Worm (Caenorhabditis elegans) whole organism, midembryonic: Measurements from ENCODE around the gene fbxa-27.
"Not testable (repeated sequence)": the region's sequence is repeated elsewhere in the genome, so short reads cannot be mapped to it uniquely, and the experiment has no call there.

Source experiments
- T22C8.4 ChIP-seq: fragments of 200-800 bp; sonication (Bioruptor generic); IDR thresholded peaks from 2 replicates; pipeline ENCODE4 v1.3.6; 2022; ENCODE audit warnings: missing genetic modification characterization, missing compliant biosample characterization
- cog-1 ChIP-seq: sonication (generic microtip); optimal IDR thresholded peaks from 2 replicates; lab custom pipeline; 2016; ENCODE audit warnings: missing genetic modification characterization, missing compliant biosample characterization
- flt-1 ChIP-seq: fragments of 200-800 bp; sonication (Bioruptor generic); IDR thresholded peaks from 2 replicates; pipeline ENCODE4 v1.3.6; 2022; ENCODE audit warnings: missing genetic modification characterization, missing compliant biosample characterization
- klf-2 ChIP-seq: fragments of 200-800 bp; sonication (Bioruptor generic); conservative IDR thresholded peaks from 2 replicates; pipeline ENCODE4 v1.3.6; 2022; ENCODE audit warnings: missing genetic modification reagents, missing genetic modification characterization, missing compliant biosample characterization
- med-1 ChIP-seq: sonication (generic microtip); optimal IDR thresholded peaks from 2 replicates; lab custom pipeline; 2017; ENCODE audit warnings: missing genetic modification characterization, mild to moderate bottlenecking, missing compliant biosample characterization, antibody characterized with exemption, missing genetic modification reagents; ENCODE audit not compliant: insufficient read depth
- ref-1 ChIP-seq: fragments of 200-800 bp; sonication (Bioruptor generic); conservative IDR thresholded peaks from 2 replicates; pipeline ENCODE4 v1.3.6; 2022; ENCODE audit warnings: missing genetic modification reagents, missing genetic modification characterization, missing compliant biosample characterization
- tab-1 ChIP-seq: fragments of 200-800 bp; sonication (Bioruptor generic); IDR thresholded peaks from 2 replicates; pipeline ENCODE4 v1.3.6; 2022; ENCODE audit warnings: missing genetic modification characterization, missing compliant biosample characterization
- ztf-23 ChIP-seq: fragments of 200-800 bp; sonication (Bioruptor generic); IDR thresholded peaks from 2 replicates; pipeline ENCODE4 v1.3.6; 2022; ENCODE audit warnings: missing genetic modification reagents, missing genetic modification characterization, missing compliant biosample characterization
- ztf-29 ChIP-seq: fragments of 200-800 bp; sonication (Bioruptor generic); IDR thresholded peaks from 2 replicates; pipeline ENCODE4 v1.3.6; 2022; ENCODE audit warnings: missing genetic modification reagents, missing genetic modification characterization, missing compliant biosample characterization

Gene fbxa-27

DNA sequence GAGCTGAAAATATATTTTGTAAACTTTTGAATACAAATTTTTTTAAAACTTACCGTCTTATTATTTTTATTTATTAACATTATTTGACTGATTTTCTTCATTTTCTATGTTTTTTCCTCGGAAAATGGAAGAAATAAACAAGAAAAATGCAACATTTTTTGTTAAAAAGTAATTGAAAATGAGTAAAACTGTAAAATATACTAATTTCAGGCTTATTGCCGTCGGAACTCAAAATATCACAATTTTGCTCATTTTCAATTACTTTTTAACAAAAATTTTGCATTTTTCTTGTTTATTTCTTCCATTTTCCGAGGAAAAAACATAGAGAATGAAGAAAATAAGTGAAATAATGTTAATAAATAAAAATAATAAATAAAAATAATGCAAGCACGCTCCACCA lies 32.7 kb downstream of the fbxa-27 start, which contains the start of gene Y82E9BR.10:
Y82E9BR.10 (minus strand) TSS at position 101 of the 400 bp plus-strand sequence.
- not testable (repeated sequence) for TF ChIP-seq ztf-29, ztf-23, T22C8.4 (GFP tag; lab: Robert Waterston, UW)

DNA sequence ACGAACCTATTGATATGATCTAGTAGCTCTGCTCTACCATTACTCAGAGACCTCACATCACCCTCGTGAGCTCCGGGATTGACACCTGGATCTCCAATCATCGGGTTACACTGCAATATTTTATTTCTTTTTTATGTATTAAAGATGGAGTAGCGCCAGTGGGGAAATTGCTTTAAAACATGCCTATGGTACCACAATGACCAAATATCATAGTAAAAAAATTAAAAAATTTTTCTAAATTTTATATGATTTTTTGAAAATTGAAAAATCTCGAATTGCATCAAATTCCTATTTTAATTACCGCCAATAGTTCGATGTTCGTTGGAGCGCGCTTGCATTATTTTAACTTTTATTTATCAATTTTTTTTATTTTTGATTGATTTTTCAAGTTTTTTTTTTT lies 35.1 kb downstream of the fbxa-27 start, which contains the start of gene pals-40:
pals-40 (minus strand) TSS at position 101 of the 400 bp plus-strand sequence.
- not testable (repeated sequence) for TF ChIP-seq klf-2 (GFP tag; lab: Robert Waterston, UW); tab-1 (GFP tag; lab: Robert Waterston, UW); cog-1 (tag; lab: Kevin White, UChicago)

- TF ChIP-seq flt-1 (GFP tag; lab: Robert Waterston, UW) (no peak), klf-2 (GFP tag; lab: Robert Waterston, UW) (no peak), ztf-29 (GFP tag; lab: Robert Waterston, UW) (no peak), cog-1 (tag; lab: Kevin White, UChicago) (no peak), ref-1 (GFP tag; lab: Robert Waterston, UW) (no peak), med-1 (GFP tag; lab: Kevin White, UChicago) (no peak), ztf-23 (GFP tag; lab: Robert Waterston, UW) (no peak)
These were observed 37.9 kb downstream of the fbxa-27 start, which contains the start of the genes pals-21 and Y82E9BR.6 for ce11 chrIII:1380535-1381274. Gene pals-21 (minus strand): TSS chrIII:1380635. Gene Y82E9BR.6 (plus strand): TSS chrIII:1381224.

ce11 chrIII:1383483-1383882 lies 40.7 kb downstream of the fbxa-27 start:
- TF ChIP-seq T22C8.4 (GFP tag; lab: Robert Waterston, UW), result no peak
- TF ChIP-seq klf-2 (GFP tag; lab: Robert Waterston, UW), result no peak
- TF ChIP-seq med-1 (GFP tag; lab: Kevin White, UChicago), result no peak
- TF ChIP-seq cog-1 (tag; lab: Kevin White, UChicago), result no peak

- no peak for TF ChIP-seq ref-1 (GFP tag; lab: Robert Waterston, UW)
These were observed 41.3 kb downstream of the fbxa-27 start, which contains the start of the genes fbxa-138 and Y82E9BR.5 for ce11 chrIII:1384092-1384491. Gene fbxa-138 (minus strand): TSS chrIII:1384252. Gene Y82E9BR.5 (plus strand): TSS chrIII:1384370.

DNA sequence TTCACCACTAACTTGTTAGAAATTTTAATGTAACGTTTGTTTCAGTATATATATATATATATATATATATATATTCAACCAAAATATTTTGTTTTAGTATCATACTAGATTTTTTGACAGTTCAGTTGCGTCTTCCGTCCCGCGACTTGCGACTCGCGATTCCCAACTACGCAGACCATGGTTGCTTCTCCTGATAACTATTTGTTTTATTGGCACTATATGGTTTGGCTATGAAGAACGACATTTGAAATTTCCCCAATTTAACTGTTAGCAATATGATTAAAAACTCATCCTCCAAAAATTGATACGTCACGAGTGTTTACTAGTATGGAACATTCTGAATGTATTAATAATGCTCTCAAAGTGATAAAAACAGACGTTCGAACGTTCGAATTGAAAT lies 41.9 kb downstream of the fbxa-27 start:
- TF ChIP-seq cog-1 (tag; lab: Kevin White, UChicago) (no peak), tab-1 (GFP tag; lab: Robert Waterston, UW) (no peak), ref-1 (GFP tag; lab: Robert Waterston, UW) (no peak), med-1 (GFP tag; lab: Kevin White, UChicago) (no peak), klf-2 (GFP tag; lab: Robert Waterston, UW) (no peak), T22C8.4 (GFP tag; lab: Robert Waterston, UW) (no peak), ztf-29 (GFP tag; lab: Robert Waterston, UW) (no peak), ztf-23 (GFP tag; lab: Robert Waterston, UW) (no peak), flt-1 (GFP tag; lab: Robert Waterston, UW) (no peak)

- TF ChIP-seq ref-1 (GFP tag; lab: Robert Waterston, UW) (no peak), ztf-23 (GFP tag; lab: Robert Waterston, UW) (no peak), T22C8.4 (GFP tag; lab: Robert Waterston, UW) (no peak), med-1 (GFP tag; lab: Kevin White, UChicago) (no peak), flt-1 (GFP tag; lab: Robert Waterston, UW) (no peak), cog-1 (tag; lab: Kevin White, UChicago) (no peak), klf-2 (GFP tag; lab: Robert Waterston, UW) (no peak), ztf-29 (GFP tag; lab: Robert Waterston, UW) (no peak), tab-1 (GFP tag; lab: Robert Waterston, UW) (no peak)
These were observed 45.7 kb downstream of the fbxa-27 start, which contains the start of gene pals-20 for ce11 chrIII:1388274-1389058. Gene pals-20 (minus strand): TSS chrIII:1388324.

DNA sequence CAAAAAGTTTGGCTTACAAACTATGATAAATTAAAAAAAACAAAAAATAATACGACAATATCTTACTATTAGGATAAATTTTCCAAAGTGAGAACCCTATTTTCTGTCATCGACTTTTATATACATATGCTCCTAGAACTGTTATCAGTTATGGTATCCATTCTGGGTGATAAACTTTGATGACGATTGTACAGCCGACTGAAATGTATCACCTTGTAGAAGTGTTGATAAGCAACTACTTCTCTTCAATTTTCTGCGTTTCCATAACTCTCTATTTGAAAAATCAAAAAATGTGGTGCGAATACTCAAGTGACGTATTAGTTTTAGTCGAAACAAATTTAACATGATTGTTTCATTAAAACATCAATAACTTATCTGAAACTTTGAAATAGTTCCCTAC lies 47.2 kb downstream of the fbxa-27 start:
- no peak for TF ChIP-seq cog-1 (tag; lab: Kevin White, UChicago)

ce11 chrIII:1391752-1392151 lies 49.0 kb downstream of the fbxa-27 start, which contains the start of gene pals-17:
Gene pals-17 (minus strand): TSS chrIII:1391852.
- no peak for TF ChIP-seq flt-1 (GFP tag; lab: Robert Waterston, UW)
- TF ChIP-seq T22C8.4 (GFP tag; lab: Robert Waterston, UW), result no peak
- TF ChIP-seq tab-1 (GFP tag; lab: Robert Waterston, UW), result no peak
- no peak for TF ChIP-seq klf-2 (GFP tag; lab: Robert Waterston, UW)

DNA sequence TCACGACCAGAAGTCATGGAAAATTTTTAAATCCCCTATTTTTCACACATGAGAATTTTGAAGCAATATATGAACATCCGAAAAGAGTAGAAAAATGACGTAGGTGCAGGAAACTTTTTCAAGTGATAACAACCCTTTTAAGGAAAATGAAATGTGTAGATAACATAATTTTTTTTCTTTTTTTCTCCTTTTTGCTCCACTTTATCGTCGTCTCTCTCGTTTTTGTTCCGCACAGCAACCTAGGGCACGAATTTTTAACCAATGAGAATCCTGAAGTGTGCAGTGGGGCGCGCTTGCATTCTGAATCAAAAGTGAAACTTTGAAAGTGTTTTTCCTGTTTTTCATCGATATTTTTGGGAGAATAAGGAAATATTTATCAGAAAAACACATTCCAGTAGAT lies 50.0 kb downstream of the fbxa-27 start:
- TF ChIP-seq ref-1 (GFP tag; lab: Robert Waterston, UW) (no peak), cog-1 (tag; lab: Kevin White, UChicago) (no peak), flt-1 (GFP tag; lab: Robert Waterston, UW) (no peak), tab-1 (GFP tag; lab: Robert Waterston, UW) (no peak), T22C8.4 (GFP tag; lab: Robert Waterston, UW) (no peak), klf-2 (GFP tag; lab: Robert Waterston, UW) (no peak), med-1 (GFP tag; lab: Kevin White, UChicago) (no peak), ztf-23 (GFP tag; lab: Robert Waterston, UW) (no peak), ztf-29 (GFP tag; lab: Robert Waterston, UW) (no peak)
